Worm (Caenorhabditis elegans) whole organism, midembryonic: Measurements from ENCODE around the gene ucr-2.2.

Source experiments
- cog-1 ChIP-seq: sonication (generic microtip); optimal IDR thresholded peaks from 2 replicates; lab custom pipeline; 2016; ENCODE audit warnings: missing genetic modification characterization, missing compliant biosample characterization
- flt-1 ChIP-seq: fragments of 200-800 bp; sonication (Bioruptor generic); IDR thresholded peaks from 2 replicates; pipeline ENCODE4 v1.3.6; 2022; ENCODE audit warnings: missing genetic modification characterization, missing compliant biosample characterization
- med-1 ChIP-seq: sonication (generic microtip); optimal IDR thresholded peaks from 2 replicates; lab custom pipeline; 2017; ENCODE audit warnings: missing genetic modification characterization, mild to moderate bottlenecking, missing compliant biosample characterization, antibody characterized with exemption, missing genetic modification reagents; ENCODE audit not compliant: insufficient read depth
- ref-1 ChIP-seq: fragments of 200-800 bp; sonication (Bioruptor generic); conservative IDR thresholded peaks from 2 replicates; pipeline ENCODE4 v1.3.6; 2022; ENCODE audit warnings: missing genetic modification reagents, missing genetic modification characterization, missing compliant biosample characterization
- tab-1 ChIP-seq: fragments of 200-800 bp; sonication (Bioruptor generic); IDR thresholded peaks from 2 replicates; pipeline ENCODE4 v1.3.6; 2022; ENCODE audit warnings: missing genetic modification characterization, missing compliant biosample characterization

ce11 chrX:15132073-15132472, 41.6 kb upstream of the ucr-2.2 start:
- TF ChIP-seq flt-1 (no peak), med-1 (GFP tag; lab: Kevin White, UChicago) (no peak), ref-1 (GFP tag; lab: Robert Waterston, UW) (no peak), tab-1 (GFP tag; lab: Robert Waterston, UW) (no peak), cog-1 (no peak)
